Fruit fly (Drosophila melanogaster) whole organism, embryonic: ENCODE data around the gene CG18081.

Experiments
- Adf1 ChIP-seq: fragments of 200-800 bp; sonication (Bioruptor generic); IDR thresholded peaks from 2 replicates; pipeline ENCODE4 v1.3.6; 2022; ENCODE audit warnings: missing biosample characterization, missing genetic modification characterization
- Aef1 ChIP-seq: fragments of 200-800 bp; sonication (Bioruptor generic); IDR thresholded peaks from 3 replicates; pipeline ENCODE4 v1.3.6; 2022; ENCODE audit warnings: missing biosample characterization, missing genetic modification characterization
- CG12236 ChIP-seq: fragments of 200-800 bp; sonication (Bioruptor generic); optimal IDR thresholded peaks from 2 replicates; lab custom pipeline; 2016; ENCODE audit warnings: missing biosample characterization, missing genetic modification characterization
- CG12391 ChIP-seq: fragments of 200-800 bp; sonication (Bioruptor generic); optimal IDR thresholded peaks from 3 replicates; lab custom pipeline; 2018; ENCODE audit warnings: missing biosample characterization, mild to moderate bottlenecking, missing genetic modification characterization, moderate library complexity
- CG13123 ChIP-seq: fragments of 200-800 bp; sonication (Bioruptor generic); optimal IDR thresholded peaks from 2 replicates; lab custom pipeline; 2016; ENCODE audit warnings: missing biosample characterization, missing genetic modification characterization
- CG14441 ChIP-seq: fragments of 200-800 bp; sonication (Bioruptor generic); IDR thresholded peaks from 2 replicates; pipeline ENCODE4 v1.3.6; 2022; ENCODE audit warnings: missing biosample characterization, missing genetic modification characterization
- CG15514 ChIP-seq: fragments of 200-800 bp; sonication (Bioruptor generic); optimal IDR thresholded peaks from 3 replicates; lab custom pipeline; 2017; ENCODE audit warnings: missing biosample characterization, missing genetic modification characterization, mild to moderate bottlenecking, moderate library complexity, missing genetic modification reagents
- CG15696 ChIP-seq: fragments of 200-800 bp; sonication (Bioruptor generic); optimal IDR thresholded peaks from 2 replicates; lab custom pipeline; 2019; ENCODE audit warnings: missing biosample characterization, mild to moderate bottlenecking, missing genetic modification characterization, moderate library complexity
- CG17829 ChIP-seq: fragments of 200-800 bp; optimal IDR thresholded peaks from 2 replicates; lab custom pipeline; 2019; ENCODE audit warnings: missing biosample characterization, mild to moderate bottlenecking, missing genetic modification characterization, moderate library complexity
- CG17912 ChIP-seq: fragments of 200-800 bp; sonication (Bioruptor generic); optimal IDR thresholded peaks from 2 replicates; lab custom pipeline; 2018; ENCODE audit warnings: missing biosample characterization, mild to moderate bottlenecking, missing genetic modification characterization
- CG1832 ChIP-seq: fragments of 200-800 bp; sonication (Bioruptor generic); optimal IDR thresholded peaks from 2 replicates; lab custom pipeline; 2017; ENCODE audit warnings: missing biosample characterization, mild to moderate bottlenecking, missing genetic modification characterization, inconsistent platforms
- CG2199 ChIP-seq: fragments of 200-800 bp; sonication (Bioruptor generic); IDR thresholded peaks from 3 replicates; pipeline ENCODE4 v1.3.6; 2022; ENCODE audit warnings: missing biosample characterization, missing genetic modification characterization
- CG2678 ChIP-seq: fragments of 200-800 bp; sonication (Bioruptor generic); optimal IDR thresholded peaks from 3 replicates; lab custom pipeline; 2019; ENCODE audit warnings: missing biosample characterization, mild to moderate bottlenecking, missing genetic modification characterization, moderate library complexity
- CG3407 ChIP-seq: fragments of 200-800 bp; sonication (Bioruptor generic); optimal IDR thresholded peaks from 2 replicates; lab custom pipeline; 2018; ENCODE audit warnings: missing biosample characterization, mild to moderate bottlenecking, missing genetic modification characterization
- CG42726 ChIP-seq: fragments of 200-800 bp; sonication (Bioruptor generic); IDR thresholded peaks from 2 replicates; pipeline ENCODE4 v1.3.6; 2022; ENCODE audit warnings: missing biosample characterization, missing genetic modification characterization; ENCODE audit not compliant: partially characterized antibody
- CG4730 ChIP-seq: fragments of 200-800 bp; sonication (Bioruptor generic); IDR thresholded peaks from 2 replicates; pipeline ENCODE4 v1.3.6; 2022; ENCODE audit warnings: missing biosample characterization, missing genetic modification characterization
- CG4854 ChIP-seq: fragments of 200-800 bp; sonication (Bioruptor generic); optimal IDR thresholded peaks from 2 replicates; lab custom pipeline; 2016; ENCODE audit warnings: missing biosample characterization, missing genetic modification characterization, inconsistent platforms
- CG5180 ChIP-seq: fragments of 200-800 bp; sonication (Bioruptor generic); optimal IDR thresholded peaks from 3 replicates; lab custom pipeline; 2017; ENCODE audit warnings: missing biosample characterization, missing genetic modification characterization, mild to moderate bottlenecking, moderate library complexity, missing genetic modification reagents
- CG6854 ChIP-seq: fragments of 200-800 bp; sonication (Bioruptor generic); optimal IDR thresholded peaks from 3 replicates; lab custom pipeline; 2017; ENCODE audit warnings: missing biosample characterization, mild to moderate bottlenecking, missing genetic modification characterization
- CG7839 ChIP-seq: fragments of 200-800 bp; sonication (Bioruptor generic); optimal IDR thresholded peaks from 3 replicates; lab custom pipeline; 2018; ENCODE audit warnings: missing biosample characterization, mild to moderate bottlenecking, missing genetic modification characterization, moderate library complexity
- Dbx ChIP-seq: fragments of 200-800 bp; sonication (Bioruptor generic); IDR thresholded peaks from 3 replicates; pipeline ENCODE4 v1.3.6; 2022; ENCODE audit warnings: missing biosample characterization, missing genetic modification characterization
- Doc2 ChIP-seq: fragments of 200-800 bp; sonication (Bioruptor generic); IDR thresholded peaks from 2 replicates; pipeline ENCODE4 v1.3.6; 2022; ENCODE audit warnings: missing biosample characterization, missing genetic modification characterization
- Drgx ChIP-seq: fragments of 200-800 bp; sonication (Bioruptor generic); IDR thresholded peaks from 2 replicates; pipeline ENCODE4 v1.3.6; 2022; ENCODE audit warnings: missing biosample characterization, missing genetic modification characterization
- HLH4C ChIP-seq: fragments of 200-800 bp; sonication (Bioruptor generic); IDR thresholded peaks from 3 replicates; pipeline ENCODE4 v1.3.6; 2022; ENCODE audit warnings: missing biosample characterization, missing genetic modification characterization; ENCODE audit not compliant: partially characterized antibody
- Lpt ChIP-seq: fragments of >200 bp; optimal IDR thresholded peaks from 2 replicates; lab custom pipeline; 2018; ENCODE audit warnings: missing biosample characterization, missing genetic modification characterization
- Nf-YB ChIP-seq: fragments of 200-800 bp; sonication (Bioruptor generic); optimal IDR thresholded peaks from 3 replicates; lab custom pipeline; 2019; ENCODE audit warnings: missing biosample characterization, mild to moderate bottlenecking, missing genetic modification characterization, moderate library complexity
- Nf-YC ChIP-seq: fragments of 200-800 bp; optimal IDR thresholded peaks from 3 replicates; lab custom pipeline; 2019; ENCODE audit warnings: missing biosample characterization, mild to moderate bottlenecking, missing genetic modification characterization, moderate library complexity
- Poxn ChIP-seq: fragments of 200-800 bp; sonication (Bioruptor generic); IDR thresholded peaks from 2 replicates; pipeline ENCODE4 v1.3.6; 2022; ENCODE audit warnings: missing biosample characterization, missing genetic modification characterization
- Spps ChIP-seq: fragments of 200-800 bp; sonication (Bioruptor generic); optimal IDR thresholded peaks from 2 replicates; lab custom pipeline; 2018; ENCODE audit warnings: missing biosample characterization, mild to moderate bottlenecking, missing genetic modification characterization
- Xbp1 ChIP-seq: fragments of 200-800 bp; sonication (Bioruptor generic); optimal IDR thresholded peaks from 3 replicates; lab custom pipeline; 2016; ENCODE audit warnings: missing biosample characterization, mild to moderate bottlenecking, missing genetic modification characterization
- ara ChIP-seq: fragments of 200-800 bp; sonication (Bioruptor generic); IDR thresholded peaks from 2 replicates; pipeline ENCODE4 v1.3.6; 2022; ENCODE audit warnings: missing biosample characterization, missing genetic modification characterization
- dmrt11E ChIP-seq: fragments of 200-800 bp; sonication (Bioruptor generic); optimal IDR thresholded peaks from 3 replicates; lab custom pipeline; 2018; ENCODE audit warnings: missing biosample characterization, mild to moderate bottlenecking, missing genetic modification characterization, moderate library complexity
- ems ChIP-seq: fragments of 200-800 bp; sonication (Bioruptor generic); optimal IDR thresholded peaks from 3 replicates; lab custom pipeline; 2016; ENCODE audit warnings: missing biosample characterization, missing genetic modification characterization
- eve ChIP-seq, 2 experiments: fragments of >200 bp; optimal IDR thresholded peaks; 2 replicates each; lab custom pipeline; 2017; ENCODE audit warnings: missing biosample characterization in 2 of 2, missing genetic modification characterization in 2 of 2
- ftz-f1 ChIP-seq: fragments of 200-800 bp; sonication (Bioruptor generic); optimal IDR thresholded peaks from 2 replicates; lab custom pipeline; 2016; ENCODE audit warnings: missing biosample characterization, missing genetic modification characterization
- gcm ChIP-seq: fragments of 200-800 bp; sonication (Bioruptor generic); optimal IDR thresholded peaks from 2 replicates; lab custom pipeline; 2019; ENCODE audit warnings: missing biosample characterization, mild to moderate bottlenecking, missing genetic modification characterization, moderate library complexity
- h ChIP-seq: fragments of >200 bp; optimal IDR thresholded peaks from 2 replicates; lab custom pipeline; 2017
- hkb ChIP-seq, 2 experiments: fragments of 200-800 bp in 1 of 2; fragments of >200 bp in 1 of 2; sonication (Bioruptor generic) in 1 of 2; IDR thresholded peaks in 1 of 2; optimal IDR thresholded peaks in 1 of 2; 2 replicates each; pipeline versions ENCODE4 v1.3.6 to Lab custom; 2017 to 2022; ENCODE audit warnings: missing biosample characterization in 1 of 2, missing genetic modification characterization in 1 of 2
- kni ChIP-seq: fragments of 200-800 bp; sonication (Bioruptor generic); optimal IDR thresholded peaks from 3 replicates; lab custom pipeline; 2017; ENCODE audit warnings: mild to moderate bottlenecking, missing biosample characterization, missing genetic modification reagents, missing genetic modification characterization
- pfk ChIP-seq: fragments of 200-800 bp; sonication (Bioruptor generic); optimal IDR thresholded peaks from 2 replicates; lab custom pipeline; 2018; ENCODE audit warnings: missing biosample characterization, mild to moderate bottlenecking, missing genetic modification characterization, moderate library complexity
- row ChIP-seq: fragments of 200-800 bp; sonication (Bioruptor generic); IDR thresholded peaks from 3 replicates; pipeline ENCODE4 v1.3.6; 2022; ENCODE audit warnings: missing biosample characterization, missing genetic modification characterization
- scrt ChIP-seq: fragments of 200-800 bp; sonication (Bioruptor generic); optimal IDR thresholded peaks from 2 replicates; lab custom pipeline; 2018; ENCODE audit warnings: missing biosample characterization, mild to moderate bottlenecking, missing genetic modification characterization, moderate library complexity
- sens ChIP-seq: fragments of 200-800 bp; sonication (Bioruptor generic); peaks from one replicate; lab custom pipeline; 2016; ENCODE audit warnings: missing biosample characterization, missing genetic modification characterization
- sim ChIP-seq: fragments of 200-800 bp; sonication (Bioruptor generic); IDR thresholded peaks from 2 replicates; pipeline ENCODE4 v1.3.6; 2022; ENCODE audit warnings: missing biosample characterization, missing genetic modification characterization
- sna ChIP-seq: fragments of 200-800 bp; sonication (Bioruptor generic); IDR thresholded peaks from 2 replicates; pipeline ENCODE4 v1.3.6; 2022; ENCODE audit warnings: missing biosample characterization, missing genetic modification characterization; ENCODE audit not compliant: partially characterized antibody
- sqz ChIP-seq: fragments of 200-800 bp; sonication (Bioruptor generic); optimal IDR thresholded peaks from 3 replicates; lab custom pipeline; 2018; ENCODE audit warnings: missing biosample characterization, mild to moderate bottlenecking, missing genetic modification characterization
- sr ChIP-seq: fragments of 200-800 bp; sonication (Bioruptor generic); IDR thresholded peaks from 3 replicates; pipeline ENCODE4 v1.3.6; 2022; ENCODE audit warnings: missing biosample characterization, missing genetic modification characterization
- tin ChIP-seq: fragments of 200-800 bp; sonication (Bioruptor generic); optimal IDR thresholded peaks from 3 replicates; lab custom pipeline; 2016; ENCODE audit warnings: missing biosample characterization, missing genetic modification characterization
- vvl ChIP-seq: fragments of 200-800 bp; sonication (Bioruptor generic); IDR thresholded peaks from 2 replicates; pipeline ENCODE4 v1.3.6; 2022; ENCODE audit warnings: missing biosample characterization, missing genetic modification characterization

CG18081 gene

dm6 chr3L:15825493-15826209, 9.5 kb downstream of the CG18081 start (continued):
- TF ChIP-seq Drgx (GFP tag; lab: Robert Waterston, UW) (peak; percentile 58), Poxn (no peak), tin (GFP tag; lab: Kevin White, UChicago) (no peak), Lpt (GFP tag; lab: Kevin White, UChicago) (no peak), eve (GFP tag; optimal IDR thresholded peaks at IDR 0.05; lab: Kevin White, UChicago) (peak in 1 of 2 experiments; percentile 93), CG2678 (tag; lab: Kevin White, UChicago) (peak; percentile 42), CG13123 (GFP tag; lab: Kevin White, UChicago) (no peak), Nf-YB (GFP tag; lab: Kevin White, UChicago) (peak; percentile 10), CG17912 (GFP tag; lab: Kevin White, UChicago) (no peak), dmrt11E (tag; lab: Kevin White, UChicago) (no peak), vvl (GFP tag; lab: Robert Waterston, UW) (peak; percentile 48; the same call in 1 of the 2 replicates), CG42726 (GFP tag; lab: Robert Waterston, UW) (no peak), CG12236 (GFP tag; lab: Kevin White, UChicago) (no peak), ftz-f1 (GFP tag; lab: Kevin White, UChicago) (peak; percentile 43), CG4854 (GFP tag; lab: Kevin White, UChicago) (no peak), Adf1 (GFP tag; lab: Robert Waterston, UW) (peak; percentile 98), sna (GFP tag; lab: Robert Waterston, UW) (no peak), CG7839 (tag; lab: Kevin White, UChicago) (peak; percentile 14), pfk (GFP tag; lab: Kevin White, UChicago) (no peak), sr (GFP tag; lab: Robert Waterston, UW) (peak; percentile 85), scrt (GFP tag; lab: Kevin White, UChicago) (peak; percentile 40), CG2199 (no peak), HLH4C (GFP tag; lab: Robert Waterston, UW) (no peak), sqz (peak; percentile 39), sim (peak; percentile 57; the same call in 1 of the 2 replicates), row (peak; percentile 44; the same call in 2 of the 3 replicates), sens (GFP tag; lab: Kevin White, UChicago) (peak; percentile 52), Xbp1 (GFP tag; lab: Kevin White, UChicago) (no peak), CG17829 (tag; lab: Kevin White, UChicago) (peak; percentile 26), Nf-YC (tag; lab: Kevin White, UChicago) (peak; percentile 36), ara (GFP tag; lab: Robert Waterston, UW) (peak; percentile 55; the same call in 1 of the 2 replicates), ems (GFP tag; lab: Kevin White, UChicago) (no peak), kni (peak; percentile 62), CG5180 (GFP tag; lab: Kevin White, UChicago) (no peak), Doc2 (no peak), gcm (GFP tag; lab: Kevin White, UChicago) (peak; percentile 38), hkb (optimal IDR thresholded peaks at IDR 0.05; lab: Kevin White, UChicago) (no peak), hkb (GFP tag; IDR thresholded peaks at IDR 0.05; lab: Robert Waterston, UW) (peak; percentile 57; the same call in 1 of the 2 replicates), CG4730 (GFP tag; lab: Robert Waterston, UW) (no peak), CG1832 (no peak), Aef1 (GFP tag; lab: Robert Waterston, UW) (peak; percentile 73), CG15696 (tag; lab: Kevin White, UChicago) (peak; percentile 7), Dbx (GFP tag; lab: Robert Waterston, UW) (no peak), CG6854 (GFP tag; lab: Kevin White, UChicago) (peak; percentile 15), CG12391 (tag; lab: Kevin White, UChicago) (peak; percentile 32), CG3407 (GFP tag; lab: Kevin White, UChicago) (peak; percentile 19), Spps (tag; lab: Kevin White, UChicago) (peak; percentile 14), CG14441 (GFP tag; lab: Robert Waterston, UW) (peak; percentile 19; the same call in 1 of the 2 replicates), h (lab: Kevin White, UChicago) (no peak), CG15514 (GFP tag; lab: Kevin White, UChicago) (peak; percentile 53)
